Fruit fly (Drosophila melanogaster) whole organism, embryonic: ENCODE results near the gene Chchd3.

Experiments
- CG10959 ChIP-seq: fragments of 200-800 bp; sonication (Bioruptor generic); IDR thresholded peaks from 2 replicates; pipeline ENCODE4 v1.3.6; 2022; ENCODE audit warnings: missing biosample characterization, missing genetic modification characterization
- CG11504 ChIP-seq: fragments of 200-800 bp; sonication (Bioruptor generic); optimal IDR thresholded peaks from 3 replicates; lab custom pipeline; 2019; ENCODE audit warnings: missing biosample characterization, mild to moderate bottlenecking, missing genetic modification characterization, moderate library complexity
- CG11696 ChIP-seq: fragments of 200-800 bp; sonication (Bioruptor generic); IDR thresholded peaks from 2 replicates; pipeline ENCODE4 v1.3.6; 2022; ENCODE audit warnings: missing biosample characterization, missing genetic modification characterization
- CG12104 ChIP-seq: fragments of 200-800 bp; sonication (Bioruptor generic); optimal IDR thresholded peaks from 3 replicates; lab custom pipeline; 2016; ENCODE audit warnings: missing biosample characterization, missing genetic modification characterization
- CG13775 ChIP-seq: fragments of 200-800 bp; sonication (Bioruptor generic); optimal IDR thresholded peaks from 3 replicates; lab custom pipeline; 2017; ENCODE audit warnings: missing biosample characterization, mild to moderate bottlenecking, missing genetic modification characterization
- CG17802 ChIP-seq: fragments of 200-800 bp; sonication (Bioruptor generic); optimal IDR thresholded peaks from 2 replicates; lab custom pipeline; 2018; ENCODE audit warnings: missing biosample characterization, mild to moderate bottlenecking, missing genetic modification characterization, moderate library complexity
- CG2116 ChIP-seq: fragments of 200-800 bp; sonication (Bioruptor generic); optimal IDR thresholded peaks from 3 replicates; lab custom pipeline; 2018; ENCODE audit warnings: missing biosample characterization, mild to moderate bottlenecking, missing genetic modification characterization
- CG2202 ChIP-seq: fragments of 200-800 bp; sonication (Bioruptor generic); optimal IDR thresholded peaks from 2 replicates; lab custom pipeline; 2018; ENCODE audit warnings: missing biosample characterization, mild to moderate bottlenecking, missing genetic modification characterization
- CG2712 ChIP-seq: fragments of 200-800 bp; optimal IDR thresholded peaks from 3 replicates; lab custom pipeline; 2019; ENCODE audit warnings: missing biosample characterization, mild to moderate bottlenecking, missing genetic modification characterization, moderate library complexity
- CG30431 ChIP-seq: fragments of 200-800 bp; sonication (Bioruptor generic); optimal IDR thresholded peaks from 2 replicates; lab custom pipeline; 2017; ENCODE audit warnings: missing biosample characterization, missing genetic modification characterization
- CG32772 ChIP-seq: fragments of 200-800 bp; sonication (Bioruptor generic); IDR thresholded peaks from 2 replicates; pipeline ENCODE4 v1.3.6; 2022; ENCODE audit warnings: missing biosample characterization, missing genetic modification characterization
- CG4360 ChIP-seq: fragments of 200-800 bp; sonication (Bioruptor generic); IDR thresholded peaks from 2 replicates; pipeline ENCODE4 v1.3.6; 2022; ENCODE audit warnings: missing biosample characterization, missing genetic modification characterization
- CG4404 ChIP-seq: fragments of 200-800 bp; sonication (Bioruptor generic); IDR thresholded peaks from 2 replicates; pipeline ENCODE4 v1.3.6; 2022; ENCODE audit warnings: missing biosample characterization, missing genetic modification characterization
- CG5245 ChIP-seq: fragments of 200-800 bp; sonication (Bioruptor generic); optimal IDR thresholded peaks from 3 replicates; lab custom pipeline; 2016; ENCODE audit warnings: missing biosample characterization, missing genetic modification characterization
- CG5953 ChIP-seq: fragments of 200-800 bp; sonication (Bioruptor generic); IDR thresholded peaks from 2 replicates; pipeline ENCODE4 v1.3.6; 2022; ENCODE audit warnings: missing biosample characterization, missing genetic modification characterization
- CG6272 ChIP-seq: fragments of 200-800 bp; sonication (Bioruptor generic); IDR thresholded peaks from 2 replicates; pipeline ENCODE4 v1.3.6; 2022; ENCODE audit warnings: missing biosample characterization, missing genetic modification characterization
- CG8290 ChIP-seq, 3 experiments: fragments of 200-800 bp; sonication (Bioruptor generic); optimal IDR thresholded peaks; 2 replicates each; lab custom pipeline; 2016 to 2019; ENCODE audit warnings: missing biosample characterization in 3 of 3, missing genetic modification characterization in 3 of 3, mild to moderate bottlenecking in 2 of 3, moderate library complexity in 1 of 3
- CG9727 ChIP-seq: fragments of 200-800 bp; sonication (Bioruptor generic); optimal IDR thresholded peaks from 3 replicates; lab custom pipeline; 2017; ENCODE audit warnings: missing biosample characterization, mild to moderate bottlenecking, missing genetic modification characterization
- CG9817 ChIP-seq: fragments of 200-800 bp; sonication (Bioruptor generic); optimal IDR thresholded peaks from 2 replicates; lab custom pipeline; 2018; ENCODE audit warnings: missing biosample characterization, mild to moderate bottlenecking, missing genetic modification characterization, moderate library complexity
- Drgx ChIP-seq: fragments of 200-800 bp; sonication (Bioruptor generic); IDR thresholded peaks from 2 replicates; pipeline ENCODE4 v1.3.6; 2022; ENCODE audit warnings: missing biosample characterization, missing genetic modification characterization
- E2f1 ChIP-seq: fragments of 200-800 bp; sonication (Bioruptor generic); IDR thresholded peaks from 2 replicates; pipeline ENCODE4 v1.3.6; 2022; ENCODE audit warnings: missing biosample characterization, missing genetic modification characterization
- HLH54F ChIP-seq: fragments of 200-800 bp; sonication (Bioruptor generic); optimal IDR thresholded peaks from 3 replicates; lab custom pipeline; 2016; ENCODE audit warnings: missing biosample characterization, missing genetic modification characterization
- HLHmδ ChIP-seq: fragments of 200-800 bp; sonication (Bioruptor generic); optimal IDR thresholded peaks from 2 replicates; lab custom pipeline; 2018; ENCODE audit warnings: missing biosample characterization, mild to moderate bottlenecking, missing genetic modification characterization, moderate library complexity
- Hr3 ChIP-seq: fragments of 200-800 bp; sonication (Bioruptor generic); optimal IDR thresholded peaks from 3 replicates; lab custom pipeline; 2016; ENCODE audit warnings: missing biosample characterization, missing genetic modification characterization
- Hr78 ChIP-seq, 2 experiments: fragments of 200-800 bp in 1 of 2; fragments of >200 bp in 1 of 2; sonication (Bioruptor generic) in 1 of 2; optimal IDR thresholded peaks; 2 replicates each; lab custom pipeline; 2017 to 2019; ENCODE audit warnings: missing biosample characterization in 2 of 2, missing genetic modification characterization in 2 of 2, mild to moderate bottlenecking in 1 of 2, moderate library complexity in 1 of 2
- Jarid2 ChIP-seq: fragments of 200-800 bp; sonication (Bioruptor generic); optimal IDR thresholded peaks from 3 replicates; lab custom pipeline; 2017; ENCODE audit warnings: mild to moderate bottlenecking, missing biosample characterization, missing genetic modification reagents, missing genetic modification characterization
- Kr ChIP-seq: fragments of 200-800 bp; sonication (Bioruptor generic); optimal IDR thresholded peaks from 2 replicates; lab custom pipeline; 2017; ENCODE audit warnings: missing biosample characterization, mild to moderate bottlenecking, missing genetic modification characterization
- Nf-YC ChIP-seq: fragments of 200-800 bp; optimal IDR thresholded peaks from 3 replicates; lab custom pipeline; 2019; ENCODE audit warnings: missing biosample characterization, mild to moderate bottlenecking, missing genetic modification characterization, moderate library complexity
- Optix ChIP-seq: fragments of 200-800 bp; sonication (Bioruptor generic); IDR thresholded peaks from 3 replicates; pipeline ENCODE4 v1.3.6; 2022; ENCODE audit warnings: missing biosample characterization, missing genetic modification characterization
- Spps ChIP-seq: fragments of 200-800 bp; sonication (Bioruptor generic); optimal IDR thresholded peaks from 2 replicates; lab custom pipeline; 2018; ENCODE audit warnings: missing biosample characterization, mild to moderate bottlenecking, missing genetic modification characterization
- ab ChIP-seq: fragments of 200-800 bp; sonication (Bioruptor generic); optimal IDR thresholded peaks from 2 replicates; lab custom pipeline; 2016; ENCODE audit warnings: missing biosample characterization, missing genetic modification characterization
- abd-A ChIP-seq: fragments of 200-800 bp; sonication (Bioruptor generic); optimal IDR thresholded peaks from 3 replicates; lab custom pipeline; 2019; ENCODE audit warnings: missing biosample characterization, mild to moderate bottlenecking, missing genetic modification characterization, moderate library complexity
- caup ChIP-seq: fragments of 200-800 bp; sonication (Bioruptor generic); optimal IDR thresholded peaks from 3 replicates; lab custom pipeline; 2017; ENCODE audit warnings: missing biosample characterization, mild to moderate bottlenecking, missing genetic modification characterization, moderate library complexity; ENCODE audit not compliant: severe bottlenecking
- chinmo ChIP-seq: fragments of 200-800 bp; sonication (Bioruptor generic); IDR thresholded peaks from 4 replicates; pipeline ENCODE4 v1.3.6; 2022; ENCODE audit warnings: missing biosample characterization, missing genetic modification characterization; ENCODE audit not compliant: partially characterized antibody
- croc ChIP-seq: fragments of 200-800 bp; sonication (Bioruptor generic); conservative IDR thresholded peaks from 3 replicates; pipeline ENCODE4 v1.3.6; 2022; ENCODE audit warnings: missing biosample characterization, missing genetic modification characterization
- crol ChIP-seq: fragments of 200-800 bp; sonication (Bioruptor generic); IDR thresholded peaks from 2 replicates; pipeline ENCODE4 v1.3.6; 2022; ENCODE audit warnings: missing biosample characterization, missing genetic modification characterization
- dysf ChIP-seq: fragments of 200-800 bp; sonication (Bioruptor generic); IDR thresholded peaks from 3 replicates; pipeline ENCODE4 v1.3.6; 2022; ENCODE audit warnings: missing biosample characterization, missing genetic modification characterization
- exex ChIP-seq: fragments of 200-800 bp; sonication (Bioruptor generic); optimal IDR thresholded peaks from 4 replicates; lab custom pipeline; 2018; ENCODE audit warnings: missing biosample characterization, mild to moderate bottlenecking, missing genetic modification characterization, moderate library complexity
- gce ChIP-seq: fragments of 200-800 bp; sonication (Bioruptor generic); IDR thresholded peaks from 3 replicates; pipeline ENCODE4 v1.3.6; 2022; ENCODE audit warnings: missing biosample characterization, missing genetic modification characterization
- gt ChIP-seq: fragments of 200-800 bp; sonication (Bioruptor generic); IDR thresholded peaks from 2 replicates; pipeline ENCODE4 v1.3.6; 2022; ENCODE audit warnings: missing biosample characterization, missing genetic modification characterization
- her ChIP-seq: fragments of 200-800 bp; sonication (Bioruptor generic); optimal IDR thresholded peaks from 2 replicates; lab custom pipeline; 2016; ENCODE audit warnings: missing biosample characterization, missing genetic modification characterization
- lab ChIP-seq: fragments of 200-800 bp; sonication (Bioruptor generic); optimal IDR thresholded peaks from 3 replicates; lab custom pipeline; 2017; ENCODE audit warnings: missing biosample characterization, missing genetic modification characterization, mild to moderate bottlenecking, moderate library complexity, missing genetic modification reagents
- mld ChIP-seq: fragments of 200-800 bp; sonication (Bioruptor generic); IDR thresholded peaks from 3 replicates; pipeline ENCODE4 v1.3.6; 2022; ENCODE audit warnings: missing biosample characterization, missing genetic modification characterization; ENCODE audit not compliant: partially characterized antibody
- p53 ChIP-seq: fragments of 200-800 bp; sonication (Bioruptor generic); optimal IDR thresholded peaks from 2 replicates; lab custom pipeline; 2016; ENCODE audit warnings: missing biosample characterization, missing genetic modification characterization
- psq ChIP-seq: fragments of 200-800 bp; sonication (Bioruptor generic); optimal IDR thresholded peaks from 2 replicates; lab custom pipeline; 2017; ENCODE audit warnings: missing biosample characterization, missing genetic modification characterization
- ro ChIP-seq: fragments of 200-800 bp; sonication (Bioruptor generic); IDR thresholded peaks from 2 replicates; pipeline ENCODE4 v1.3.6; 2022; ENCODE audit warnings: missing biosample characterization, missing genetic modification characterization
- sug ChIP-seq: fragments of 200-800 bp; optimal IDR thresholded peaks from 2 replicates; lab custom pipeline; 2019; ENCODE audit warnings: missing biosample characterization, mild to moderate bottlenecking, missing genetic modification characterization, moderate library complexity
- tgo ChIP-seq: fragments of 200-800 bp; sonication (Bioruptor generic); IDR thresholded peaks from 3 replicates; pipeline ENCODE4 v1.3.6; 2022; ENCODE audit warnings: missing biosample characterization, missing genetic modification characterization
- wdn ChIP-seq: fragments of 200-800 bp; sonication (Bioruptor generic); IDR thresholded peaks from 2 replicates; pipeline ENCODE4 v1.3.6; 2022; ENCODE audit warnings: missing biosample characterization, missing genetic modification characterization

Gene Chchd3

DNA sequence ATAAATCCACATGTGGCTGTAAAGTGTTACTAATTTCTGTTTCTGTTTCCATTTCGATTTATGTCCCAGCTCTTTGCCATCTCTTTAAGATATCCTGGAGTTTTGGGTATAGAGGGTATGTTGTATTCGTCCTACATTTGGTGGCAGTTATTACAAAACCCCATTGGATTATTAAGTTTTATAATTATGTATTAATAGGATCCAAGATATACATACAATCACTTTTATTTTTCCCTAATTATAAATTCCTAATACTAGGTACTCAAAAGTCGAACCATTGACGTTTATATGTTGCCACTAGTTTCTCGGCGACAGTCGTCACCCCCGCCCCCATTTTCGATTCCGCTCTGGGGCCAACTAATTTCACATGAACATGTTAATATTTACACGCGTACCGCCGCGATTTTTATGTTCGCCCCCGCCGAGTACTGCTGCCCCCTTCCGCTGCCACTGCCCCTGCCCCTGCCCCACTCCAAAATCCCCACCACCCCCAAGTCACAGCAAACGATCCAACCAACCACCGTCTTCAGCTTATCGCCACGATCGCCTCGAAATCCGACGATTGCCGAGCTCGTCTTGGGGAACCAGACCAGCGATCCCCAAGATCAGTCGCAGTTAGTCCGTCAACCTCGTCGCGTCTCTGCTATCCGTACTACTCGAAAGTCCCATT is 11.1 kb upstream of the Chchd3 start, which contains the start of gene Sox100B:
TSS of gene Sox100B (plus strand) at position 601 of the 670 bp plus-strand sequence.
- peak; percentile 36; the same call in 1 of the 2 replicates for TF ChIP-seq gt (GFP tag; lab: Robert Waterston, UW)
- TF ChIP-seq CG10959 (GFP tag; lab: Robert Waterston, UW) = peak; percentile 87
- no peak for TF ChIP-seq her (GFP tag; lab: Kevin White, UChicago)
- TF ChIP-seq dysf (GFP tag; lab: Robert Waterston, UW) = peak; percentile 73
- peak; percentile 74 for TF ChIP-seq CG32772 (GFP tag; lab: Robert Waterston, UW)
- peak; percentile 73 for TF ChIP-seq CG11504 (tag; lab: Kevin White, UChicago)
- no peak for TF ChIP-seq psq (GFP tag; lab: Kevin White, UChicago)
- TF ChIP-seq tgo (GFP tag; lab: Robert Waterston, UW) = peak; percentile 63; the same call in 2 of the 3 replicates
- peak; percentile 57 for TF ChIP-seq CG13775 (GFP tag; lab: Kevin White, UChicago)
- TF ChIP-seq Optix (GFP tag; lab: Robert Waterston, UW) = peak; percentile 49; the same call in 2 of the 3 replicates
- peak; percentile 63 for TF ChIP-seq CG2202 (tag; lab: Kevin White, UChicago)
- TF ChIP-seq CG11696 (GFP tag; lab: Robert Waterston, UW) = 0 out of 2 replicates have a peak, but pooled peaks have one; percentile 41
- TF ChIP-seq caup (GFP tag; lab: Kevin White, UChicago) = no peak
- peak; percentile 76 for TF ChIP-seq crol
- TF ChIP-seq CG6272 = peak; percentile 60; the same call in 1 of the 2 replicates
- TF ChIP-seq CG4360 (GFP tag; lab: Robert Waterston, UW) = peak; percentile 14; the same call in 1 of the 2 replicates
- TF ChIP-seq CG2116 (GFP tag; lab: Kevin White, UChicago) = peak; percentile 19
- TF ChIP-seq CG9727 (GFP tag; lab: Kevin White, UChicago) = peak; percentile 90
- TF ChIP-seq mld = no peak
- peak; percentile 59 for TF ChIP-seq CG5245 (GFP tag; lab: Kevin White, UChicago)
- TF ChIP-seq CG2712 (tag; lab: Kevin White, UChicago) = peak; percentile 89
- peak; percentile 50 for TF ChIP-seq Hr3
- peak; percentile 15 for TF ChIP-seq lab (GFP tag; lab: Kevin White, UChicago)
- TF ChIP-seq Nf-YC = peak; percentile 83
- TF ChIP-seq ab (GFP tag; lab: Kevin White, UChicago) = no peak
- peak; percentile 71 for TF ChIP-seq Spps (tag; lab: Kevin White, UChicago)
- peak; percentile 32 for TF ChIP-seq CG12104 (GFP tag; lab: Kevin White, UChicago)
- no peak for TF ChIP-seq HLH54F (GFP tag; lab: Kevin White, UChicago)
- TF ChIP-seq HLHmδ (GFP tag; lab: Kevin White, UChicago) = no peak
- TF ChIP-seq croc (GFP tag; lab: Robert Waterston, UW) = peak; percentile 65
- TF ChIP-seq CG17802 (tag; lab: Kevin White, UChicago) = no peak
- TF ChIP-seq gce (GFP tag; lab: Robert Waterston, UW) = 0 out of 3 replicates have a peak, but pooled peaks have one; percentile 34
- TF ChIP-seq E2f1 (GFP tag; lab: Robert Waterston, UW) = peak; percentile 76
- no peak for TF ChIP-seq chinmo (GFP tag; lab: Robert Waterston, UW)
- TF ChIP-seq sug (tag; lab: Kevin White, UChicago) = peak; percentile 8
- peak; percentile 63 for TF ChIP-seq ro
- peak; percentile 89 for TF ChIP-seq CG4404 (GFP tag; lab: Robert Waterston, UW)
- peak; percentile 23 for TF ChIP-seq CG8290 (GFP tag; optimal IDR thresholded peaks at IDR 0.05; lab: Kevin White, UChicago)
- TF ChIP-seq CG8290 (tag; optimal IDR thresholded peaks at IDR 0.05; lab: Kevin White, UChicago) = no peak
- TF ChIP-seq Drgx = no peak
- peak in 1 of 2 experiments; percentile 28 for TF ChIP-seq Hr78 (GFP tag; optimal IDR thresholded peaks at IDR 0.05; lab: Kevin White, UChicago)
- TF ChIP-seq exex (tag; lab: Kevin White, UChicago) = no peak
- no peak for TF ChIP-seq p53 (GFP tag; lab: Kevin White, UChicago)
- TF ChIP-seq wdn (GFP tag; lab: Robert Waterston, UW) = no peak
- peak; percentile 15 for TF ChIP-seq CG9817 (tag; lab: Kevin White, UChicago)
- peak; percentile 14 for TF ChIP-seq Jarid2
- peak; percentile 43 for TF ChIP-seq CG30431
- TF ChIP-seq CG5953 = no peak
- no peak for TF ChIP-seq Kr
- no peak for TF ChIP-seq abd-A (tag; lab: Kevin White, UChicago)
